Fruit fly (Drosophila melanogaster): ENCODE results near the gene ymp.

- no peak for TF ChIP-seq Sin3A (optimal IDR thresholded peaks at IDR 0.05)
- no peak for TF ChIP-seq psq (optimal IDR thresholded peaks at IDR 0.05)
- no peak for TF ChIP-seq h (optimal IDR thresholded peaks at IDR 0.05)
- no peak for TF ChIP-seq insv (optimal IDR thresholded peaks at IDR 0.05)
Measured at dm6 chr3R:25647577-25648257, 38.8 kb upstream of the ymp start.

Measured in Kc167 (cell line).